Worm (Caenorhabditis elegans) whole organism, young adult: ENCODE results near the gene cpr-3.

Source experiments
- B0261.1 ChIP-seq: sonication (generic microtip); optimal IDR thresholded peaks from 2 replicates; lab custom pipeline; 2016; ENCODE audit warnings: mild to moderate bottlenecking, missing genetic modification characterization, moderate library complexity, missing compliant biosample characterization
- B0336.3 ChIP-seq: fragments of 200-800 bp; sonication (Bioruptor generic); IDR thresholded peaks from 2 replicates; pipeline ENCODE4 v1.3.6; 2022; ENCODE audit warnings: missing genetic modification characterization, missing compliant biosample characterization
- T07F8.4 ChIP-seq: sonication (generic microtip); optimal IDR thresholded peaks from 2 replicates; lab custom pipeline; 2016; ENCODE audit warnings: mild to moderate bottlenecking, missing genetic modification characterization, moderate library complexity, missing compliant biosample characterization
- Y95B8A.8 ChIP-seq: fragments of 200-800 bp; sonication (Bioruptor generic); IDR thresholded peaks from 2 replicates; pipeline ENCODE4 v1.3.6; 2022; ENCODE audit warnings: missing genetic modification reagents, missing genetic modification characterization, missing compliant biosample characterization
- atf-7 ChIP-seq: sonication (generic microtip); optimal IDR thresholded peaks from 2 replicates; lab custom pipeline; 2017; ENCODE audit warnings: mild to moderate bottlenecking, missing genetic modification characterization, missing compliant biosample characterization
- athp-1 ChIP-seq: sonication (generic microtip); optimal IDR thresholded peaks from 2 replicates; lab custom pipeline; 2017; ENCODE audit warnings: mild to moderate bottlenecking, missing genetic modification characterization, missing compliant biosample characterization
- ceh-58 ChIP-seq: fragments of 200-800 bp; sonication (Bioruptor generic); IDR thresholded peaks from 2 replicates; pipeline ENCODE4 v1.3.6; 2022; ENCODE audit warnings: missing genetic modification characterization, missing compliant biosample characterization
- dox-1 ChIP-seq: fragments of 200-800 bp; sonication (Bioruptor generic); IDR thresholded peaks from 2 replicates; pipeline ENCODE4 v1.3.6; 2022; ENCODE audit warnings: missing genetic modification reagents, missing genetic modification characterization, missing compliant biosample characterization
- dpff-1 ChIP-seq: sonication (generic microtip); optimal IDR thresholded peaks from 2 replicates; lab custom pipeline; 2017; ENCODE audit warnings: mild to moderate bottlenecking, missing genetic modification characterization, missing compliant biosample characterization
- egl-18 ChIP-seq: fragments of 200-800 bp; sonication (Bioruptor generic); IDR thresholded peaks from 2 replicates; pipeline ENCODE4 v1.3.6; 2022; ENCODE audit warnings: missing genetic modification reagents, missing genetic modification characterization, missing compliant biosample characterization
- ekl-4 ChIP-seq: fragments of 200-800 bp; sonication (Bioruptor generic); IDR thresholded peaks from 2 replicates; pipeline ENCODE4 v1.3.6; 2022; ENCODE audit warnings: missing genetic modification reagents, missing genetic modification characterization, missing compliant biosample characterization
- ets-4 ChIP-seq: fragments of 200-800 bp; sonication (Bioruptor generic); optimal IDR thresholded peaks from 2 replicates; lab custom pipeline; 2018; ENCODE audit warnings: mild to moderate bottlenecking, missing genetic modification characterization, missing compliant biosample characterization
- gei-17 ChIP-seq: fragments of 200-800 bp; sonication (Bioruptor generic); optimal IDR thresholded peaks from 2 replicates; lab custom pipeline; 2018; ENCODE audit warnings: mild to moderate bottlenecking, missing genetic modification characterization, missing compliant biosample characterization
- him-1 ChIP-seq: sonication (generic microtip); optimal IDR thresholded peaks from 2 replicates; lab custom pipeline; 2016; ENCODE audit warnings: missing genotype, missing genetic modification reagents, missing genetic modification characterization, missing compliant biosample characterization
- hlh-26 ChIP-seq: fragments of 200-800 bp; sonication (Bioruptor generic); conservative IDR thresholded peaks from 2 replicates; pipeline ENCODE4 v1.3.6; 2022; ENCODE audit warnings: missing genetic modification reagents, missing genetic modification characterization, missing compliant biosample characterization
- hmg-20 ChIP-seq: fragments of 200-800 bp; sonication (Bioruptor generic); IDR thresholded peaks from 2 replicates; pipeline ENCODE4 v1.3.6; 2022; ENCODE audit warnings: missing genetic modification reagents, missing genetic modification characterization, missing compliant biosample characterization
- lir-1 ChIP-seq: fragments of 200-800 bp; sonication (Bioruptor generic); conservative IDR thresholded peaks from 2 replicates; pipeline ENCODE4 v1.3.6; 2022; ENCODE audit warnings: missing genetic modification reagents, missing genetic modification characterization, missing compliant biosample characterization
- lsy-27 ChIP-seq: sonication (generic microtip); optimal IDR thresholded peaks from 2 replicates; lab custom pipeline; 2017; ENCODE audit warnings: missing genetic modification characterization, mild to moderate bottlenecking, missing compliant biosample characterization, antibody characterized with exemption, missing genotype, borderline replicate concordance; ENCODE audit not compliant: insufficient read depth
- madf-10 ChIP-seq: sonication (generic microtip); optimal IDR thresholded peaks from 2 replicates; lab custom pipeline; 2016; ENCODE audit warnings: mild to moderate bottlenecking, missing genetic modification characterization, missing compliant biosample characterization
- nhr-120 ChIP-seq: fragments of 200-800 bp; sonication (Bioruptor generic); IDR thresholded peaks from 2 replicates; pipeline ENCODE4 v1.3.6; 2022; ENCODE audit warnings: missing genetic modification characterization, missing compliant biosample characterization
- nhr-80 ChIP-seq: sonication (generic microtip); optimal IDR thresholded peaks from 2 replicates; lab custom pipeline; 2016; ENCODE audit warnings: missing genetic modification characterization, missing compliant biosample characterization
- pha-4 ChIP-seq: fragments of 150-350 bp; sonication (generic microtip); optimal IDR thresholded peaks from 2 replicates; lab custom pipeline; 2014; ENCODE audit warnings: missing biosample characterization, missing genetic modification reagents, missing genetic modification characterization
- repo-1 ChIP-seq: sonication (generic microtip); optimal IDR thresholded peaks from 2 replicates; lab custom pipeline; 2017; ENCODE audit warnings: mild to moderate bottlenecking, missing genetic modification characterization, missing compliant biosample characterization
- snpc-1.1 ChIP-seq: sonication (generic microtip); optimal IDR thresholded peaks from 2 replicates; lab custom pipeline; 2017; ENCODE audit warnings: missing genetic modification characterization, mild to moderate bottlenecking, missing compliant biosample characterization, antibody characterized with exemption, moderate library complexity, missing genotype, missing genetic modification reagents; ENCODE audit not compliant: insufficient read depth
- snpc-3.4 ChIP-seq: sonication (generic microtip); optimal IDR thresholded peaks from 2 replicates; lab custom pipeline; 2017; ENCODE audit warnings: missing genetic modification characterization, mild to moderate bottlenecking, missing compliant biosample characterization, antibody characterized with exemption, moderate library complexity, missing genotype, missing genetic modification reagents
- sptf-2 ChIP-seq: fragments of 200-800 bp; sonication (Bioruptor generic); optimal IDR thresholded peaks from 2 replicates; lab custom pipeline; 2018; ENCODE audit warnings: mild to moderate bottlenecking, missing genetic modification characterization, missing compliant biosample characterization
- tlf-1 ChIP-seq: fragments of 200-800 bp; sonication (Bioruptor generic); optimal IDR thresholded peaks from 2 replicates; lab custom pipeline; 2018; ENCODE audit warnings: mild to moderate bottlenecking, missing genetic modification characterization, missing compliant biosample characterization
- unc-130 ChIP-seq: sonication (generic microtip); optimal IDR thresholded peaks from 2 replicates; lab custom pipeline; 2016; ENCODE audit warnings: missing genetic modification reagents, missing genetic modification characterization, missing compliant biosample characterization
- ztf-18 ChIP-seq: sonication (generic microtip); optimal IDR thresholded peaks from 2 replicates; lab custom pipeline; 2016; ENCODE audit warnings: missing genotype, mild to moderate bottlenecking, missing genetic modification characterization, missing compliant biosample characterization
- ztf-22 ChIP-seq: fragments of 200-800 bp; sonication (Bioruptor generic); optimal IDR thresholded peaks from 2 replicates; lab custom pipeline; 2018; ENCODE audit warnings: mild to moderate bottlenecking, missing genetic modification characterization, moderate library complexity, missing compliant biosample characterization
- ztf-26 ChIP-seq: sonication (generic microtip); optimal IDR thresholded peaks from 2 replicates; lab custom pipeline; 2017; ENCODE audit warnings: missing genetic modification characterization, missing compliant biosample characterization
- ztf-28 ChIP-seq: fragments of 200-800 bp; sonication (Bioruptor generic); IDR thresholded peaks from 2 replicates; pipeline ENCODE4 v1.3.6; 2022; ENCODE audit warnings: missing genetic modification reagents, missing genetic modification characterization, missing compliant biosample characterization

cpr-3 gene

ce11 chrV:15298597-15298996 is at the start of gene cpr-3:
Gene cpr-3 (minus strand): TSS chrV:15298700.
- TF ChIP-seq egl-18 (GFP tag; lab: Robert Waterston, UW): no peak
- TF ChIP-seq pha-4 (tag; lab: Kevin White, UChicago): peak; percentile 23
- peak; percentile 88 for TF ChIP-seq ztf-22 (GFP tag; lab: Kevin White, UChicago)
- no peak for TF ChIP-seq lir-1 (GFP tag; lab: Robert Waterston, UW)
- TF ChIP-seq atf-7 (tag; lab: Kevin White, UChicago): peak; percentile 69
- TF ChIP-seq madf-10: peak; percentile 24
- no peak for TF ChIP-seq Y95B8A.8 (GFP tag; lab: Robert Waterston, UW)
- no peak for TF ChIP-seq T07F8.4 (tag; lab: Kevin White, UChicago)
- TF ChIP-seq ets-4 (GFP tag; lab: Kevin White, UChicago): peak; percentile 83
- no peak for TF ChIP-seq B0261.1 (tag; lab: Kevin White, UChicago)
- peak; percentile 97 for TF ChIP-seq nhr-80 (tag; lab: Kevin White, UChicago)

- TF ChIP-seq snpc-1.1 (tag; lab: Kevin White, UChicago): no peak
- TF ChIP-seq lir-1 (GFP tag; lab: Robert Waterston, UW): no peak
- TF ChIP-seq ceh-58: no peak
- no peak for TF ChIP-seq unc-130
- TF ChIP-seq sptf-2 (GFP tag; lab: Kevin White, UChicago): no peak
- TF ChIP-seq hlh-26 (GFP tag; lab: Robert Waterston, UW): no peak
- no peak for TF ChIP-seq ztf-26 (tag; lab: Kevin White, UChicago)
These were observed 48.8 kb upstream of the cpr-3 start, which contains the start of gene C29F3.3 for ce11 chrV:15347292-15347691. Gene C29F3.3 (minus strand): TSS chrV:15347392.

DNA sequence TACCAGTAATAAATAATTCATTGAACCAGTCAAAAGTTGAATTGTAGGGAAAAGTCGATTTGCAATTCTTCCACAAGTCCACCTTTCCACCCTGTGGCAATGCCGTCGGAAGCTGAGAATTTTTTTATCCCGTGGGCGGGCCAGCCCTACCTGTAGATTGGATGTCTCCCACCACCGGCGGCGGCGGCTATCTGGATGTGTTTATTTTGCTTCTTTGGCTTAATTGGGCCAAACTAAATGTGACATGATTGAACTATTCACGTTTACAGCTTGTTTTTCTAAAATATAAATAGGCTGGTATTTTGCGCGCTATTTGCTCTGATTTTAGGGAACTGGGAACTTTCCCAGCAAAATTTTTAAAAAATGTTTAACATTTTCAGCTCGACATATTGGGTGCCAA is 46.0 kb upstream of the cpr-3 start, which contains the start of gene wrt-8:
TSS of gene wrt-8 (minus strand) at position 101 of the 400 bp plus-strand sequence.
- TF ChIP-seq ekl-4 (no peak), sptf-2 (GFP tag; lab: Kevin White, UChicago) (no peak), ztf-18 (no peak), repo-1 (no peak), gei-17 (GFP tag; lab: Kevin White, UChicago) (no peak), dox-1 (no peak), hlh-26 (GFP tag; lab: Robert Waterston, UW) (no peak), nhr-120 (GFP tag; lab: Robert Waterston, UW) (0 out of 2 replicates have a peak, but pooled peaks have one; percentile 11)

DNA sequence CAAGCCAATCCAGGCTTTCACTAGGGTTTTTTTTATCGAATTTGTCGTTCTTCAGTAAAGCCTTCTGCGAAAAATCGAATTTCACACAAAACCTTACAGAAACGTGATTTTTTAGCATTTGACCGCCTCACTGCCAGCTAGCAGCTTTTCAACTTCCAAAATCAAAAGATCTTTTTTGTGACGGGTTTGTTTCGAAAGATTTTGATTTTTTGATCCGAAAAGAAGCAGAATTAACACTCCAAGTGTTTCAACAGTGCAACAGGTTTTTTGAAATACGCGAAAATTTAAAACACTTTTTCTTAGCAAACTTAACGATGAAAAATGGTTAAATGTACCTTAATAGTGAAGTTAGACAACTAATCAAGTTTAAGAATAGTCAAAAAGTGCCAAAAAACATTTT is 42.9 kb upstream of the cpr-3 start, which contains the start of gene clec-229:
TSS of gene clec-229 (minus strand) at position 101 of the 400 bp plus-strand sequence.
- no peak for TF ChIP-seq tlf-1 (GFP tag; lab: Kevin White, UChicago)
- TF ChIP-seq B0336.3 (GFP tag; lab: Robert Waterston, UW): no peak
- no peak for TF ChIP-seq hmg-20 (GFP tag; lab: Robert Waterston, UW)
- no peak for TF ChIP-seq dpff-1

ce11 chrV:15339363-15339762 is 40.9 kb upstream of the cpr-3 start, which contains the start of gene clec-228:
Gene clec-228 (minus strand): TSS chrV:15339463.
- no peak for TF ChIP-seq athp-1 (tag; lab: Kevin White, UChicago)
- no peak for TF ChIP-seq him-1 (tag; lab: Kevin White, UChicago)
- no peak for TF ChIP-seq lsy-27 (tag; lab: Kevin White, UChicago)
- no peak for TF ChIP-seq snpc-3.4 (tag; lab: Kevin White, UChicago)
- TF ChIP-seq ztf-28 (GFP tag; lab: Robert Waterston, UW): no peak
- no peak for TF ChIP-seq sptf-2 (GFP tag; lab: Kevin White, UChicago)
- TF ChIP-seq nhr-80 (tag; lab: Kevin White, UChicago): no peak
